Worm (Caenorhabditis elegans) whole organism, L4/young adult: ENCODE data around the gene stdh-4.
A peak's percentile ranks its signal among the peaks of the same experiment; 100 is the strongest.

ENCODE experiments used
- W03F9.2 ChIP-seq: fragments of 150-350 bp; optimal IDR thresholded peaks from 2 replicates; lab custom pipeline; 2014; ENCODE audit warnings: missing biosample characterization, missing genetic modification characterization
- dao-5 ChIP-seq: sonication (generic microtip); optimal IDR thresholded peaks from 2 replicates; lab custom pipeline; 2016; ENCODE audit warnings: missing genotype, missing genetic modification characterization, moderate library complexity, missing compliant biosample characterization
- him-1 ChIP-seq: sonication (generic microtip); optimal IDR thresholded peaks from 2 replicates; lab custom pipeline; 2016; ENCODE audit warnings: missing genotype, missing genetic modification reagents, missing genetic modification characterization, missing compliant biosample characterization

- TF ChIP-seq W03F9.2 (tag; lab: Kevin White, UChicago) (peak; percentile 70), dao-5 (no peak), him-1 (tag; lab: Kevin White, UChicago) (no peak)
These were observed 20.8 kb downstream of the stdh-4 start, which contains the start of the genes F25G6.9 and symk-1 for ce11 chrV:8569841-8570361.
